Fruit fly (Drosophila melanogaster): Measurements from ENCODE around the gene pst.

dm6 chr3L:7401972-7402371 is 41.9 kb upstream of the pst start:
- TF ChIP-seq psq (optimal IDR thresholded peaks at IDR 0.05) (no peak), insv (optimal IDR thresholded peaks at IDR 0.05) (no peak), ttk (optimal IDR thresholded peaks at IDR 0.05) (no peak), h (optimal IDR thresholded peaks at IDR 0.05) (no peak), Sin3A (optimal IDR thresholded peaks at IDR 0.05) (no peak)

Measured in Kc167 (cell line).